Worm (Caenorhabditis elegans) whole organism, midembryonic: ENCODE results near the gene nhr-20.
A peak's percentile ranks its signal among the peaks of the same experiment; 100 is the strongest.

ENCODE experiments used
- cog-1 ChIP-seq: sonication (generic microtip); optimal IDR thresholded peaks from 2 replicates; lab custom pipeline; 2016; ENCODE audit warnings: missing genetic modification characterization, missing compliant biosample characterization
- flt-1 ChIP-seq: fragments of 200-800 bp; sonication (Bioruptor generic); IDR thresholded peaks from 2 replicates; pipeline ENCODE4 v1.3.6; 2022; ENCODE audit warnings: missing genetic modification characterization, missing compliant biosample characterization
- klf-2 ChIP-seq: fragments of 200-800 bp; sonication (Bioruptor generic); conservative IDR thresholded peaks from 2 replicates; pipeline ENCODE4 v1.3.6; 2022; ENCODE audit warnings: missing genetic modification reagents, missing genetic modification characterization, missing compliant biosample characterization
- ztf-23 ChIP-seq: fragments of 200-800 bp; sonication (Bioruptor generic); IDR thresholded peaks from 2 replicates; pipeline ENCODE4 v1.3.6; 2022; ENCODE audit warnings: missing genetic modification reagents, missing genetic modification characterization, missing compliant biosample characterization
- ztf-29 ChIP-seq: fragments of 200-800 bp; sonication (Bioruptor generic); IDR thresholded peaks from 2 replicates; pipeline ENCODE4 v1.3.6; 2022; ENCODE audit warnings: missing genetic modification reagents, missing genetic modification characterization, missing compliant biosample characterization

DNA sequence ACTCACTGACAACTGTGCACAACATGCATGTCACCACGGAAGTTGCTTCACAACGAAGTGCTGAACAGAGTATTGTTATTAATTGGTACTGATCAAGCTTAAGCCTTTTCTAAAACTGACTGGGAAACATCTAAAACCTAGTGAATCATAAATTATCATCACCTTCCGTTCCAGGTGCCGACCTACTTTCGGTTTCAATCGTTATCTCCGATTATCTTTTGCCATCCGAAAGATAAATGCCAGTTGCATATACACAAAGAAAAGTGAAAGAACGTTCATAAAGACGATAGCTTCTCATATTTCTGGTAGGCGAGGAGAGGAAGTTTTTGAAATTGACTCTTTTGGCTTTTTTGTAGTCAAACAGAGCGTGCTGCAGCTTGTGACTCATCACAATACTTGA, 43.4 kb downstream of the nhr-20 start:
- TF ChIP-seq flt-1 (no peak), ztf-23 (GFP tag; lab: Robert Waterston, UW) (no peak), klf-2 (GFP tag; lab: Robert Waterston, UW) (no peak), ztf-29 (0 out of 2 replicates have a peak, but pooled peaks have one; percentile 37), cog-1 (no peak)
